Fruit fly (Drosophila melanogaster) whole organism, embryonic: ENCODE measurements around the gene Ugt301D1.

Experiments used
- Abd-B ChIP-seq: fragments of 200-800 bp; sonication (Bioruptor generic); optimal IDR thresholded peaks from 2 replicates; lab custom pipeline; 2018; ENCODE audit warnings: missing biosample characterization, mild to moderate bottlenecking, missing genetic modification characterization, moderate library complexity
- Atf-2 ChIP-seq: fragments of 200-800 bp; sonication (Bioruptor generic); optimal IDR thresholded peaks from 2 replicates; lab custom pipeline; 2016; ENCODE audit warnings: missing biosample characterization, missing genetic modification characterization
- Awh ChIP-seq: fragments of 200-800 bp; sonication (Bioruptor generic); IDR thresholded peaks from 2 replicates; pipeline ENCODE4, ENCODE4 v1.3.6; 2022; ENCODE audit warnings: missing biosample characterization, missing genetic modification characterization
- B-H1 ChIP-seq: fragments of 200-800 bp; sonication (Bioruptor generic); IDR thresholded peaks from 3 replicates; pipeline ENCODE4 v1.3.6; 2022; ENCODE audit warnings: missing biosample characterization, missing genetic modification characterization
- CG10209 ChIP-seq: fragments of 200-800 bp; sonication (Bioruptor generic); optimal IDR thresholded peaks from 3 replicates; lab custom pipeline; 2017; ENCODE audit warnings: missing biosample characterization, mild to moderate bottlenecking, missing genetic modification characterization, missing genetic modification reagents
- CG10543 ChIP-seq: fragments of 200-800 bp; sonication (Bioruptor generic); optimal IDR thresholded peaks from 3 replicates; lab custom pipeline; 2017; ENCODE audit warnings: missing biosample characterization, mild to moderate bottlenecking, missing genetic modification characterization, moderate library complexity
- CG10979 ChIP-seq: fragments of 200-800 bp; sonication (Bioruptor generic); optimal IDR thresholded peaks from 2 replicates; lab custom pipeline; 2018; ENCODE audit warnings: missing biosample characterization, mild to moderate bottlenecking, missing genetic modification characterization, moderate library complexity
- CG12299 ChIP-seq: fragments of 200-800 bp; sonication (Bioruptor generic); optimal IDR thresholded peaks from 2 replicates; lab custom pipeline; 2018; ENCODE audit warnings: missing biosample characterization, mild to moderate bottlenecking, missing genetic modification characterization
- CG12769 ChIP-seq: fragments of 200-800 bp; sonication (Bioruptor generic); optimal IDR thresholded peaks from 2 replicates; lab custom pipeline; 2019; ENCODE audit warnings: missing biosample characterization, mild to moderate bottlenecking, missing genetic modification characterization, moderate library complexity
- CG13296 ChIP-seq: fragments of 200-800 bp; sonication (Bioruptor generic); optimal IDR thresholded peaks from 3 replicates; lab custom pipeline; 2018; ENCODE audit warnings: missing biosample characterization, mild to moderate bottlenecking, missing genetic modification characterization
- CG13775 ChIP-seq: fragments of 200-800 bp; sonication (Bioruptor generic); optimal IDR thresholded peaks from 3 replicates; lab custom pipeline; 2017; ENCODE audit warnings: missing biosample characterization, mild to moderate bottlenecking, missing genetic modification characterization
- CG15011 ChIP-seq: fragments of 200-800 bp; sonication (Bioruptor generic); optimal IDR thresholded peaks from 3 replicates; lab custom pipeline; 2018; ENCODE audit warnings: missing biosample characterization, mild to moderate bottlenecking, missing genetic modification characterization
- CG15514 ChIP-seq: fragments of 200-800 bp; sonication (Bioruptor generic); optimal IDR thresholded peaks from 3 replicates; lab custom pipeline; 2017; ENCODE audit warnings: missing biosample characterization, missing genetic modification characterization, mild to moderate bottlenecking, moderate library complexity, missing genetic modification reagents
- CG16813 ChIP-seq: fragments of 200-800 bp; sonication (Bioruptor generic); IDR thresholded peaks from 3 replicates; pipeline ENCODE4 v1.3.6; 2022; ENCODE audit warnings: missing biosample characterization, missing genetic modification characterization; ENCODE audit not compliant: partially characterized antibody
- CG17186 ChIP-seq: fragments of 200-800 bp; sonication (Bioruptor generic); optimal IDR thresholded peaks from 3 replicates; lab custom pipeline; 2017; ENCODE audit warnings: missing biosample characterization, missing genetic modification reagents, missing genetic modification characterization
- CG17385 ChIP-seq: fragments of 200-800 bp; sonication (Bioruptor generic); optimal IDR thresholded peaks from 3 replicates; lab custom pipeline; 2018; ENCODE audit warnings: missing biosample characterization, mild to moderate bottlenecking, missing genetic modification characterization
- CG18619 ChIP-seq: fragments of 200-800 bp; sonication (Bioruptor generic); optimal IDR thresholded peaks from 3 replicates; lab custom pipeline; 2017; ENCODE audit warnings: missing biosample characterization, mild to moderate bottlenecking, missing genetic modification characterization
- CG2116 ChIP-seq: fragments of 200-800 bp; sonication (Bioruptor generic); optimal IDR thresholded peaks from 3 replicates; lab custom pipeline; 2018; ENCODE audit warnings: missing biosample characterization, mild to moderate bottlenecking, missing genetic modification characterization
- CG2129 ChIP-seq: fragments of 200-800 bp; sonication (Bioruptor generic); IDR thresholded peaks from 2 replicates; pipeline ENCODE4 v1.3.6; 2022; ENCODE audit warnings: missing biosample characterization, missing genetic modification characterization; ENCODE audit not compliant: partially characterized antibody
- CG30431 ChIP-seq: fragments of 200-800 bp; sonication (Bioruptor generic); optimal IDR thresholded peaks from 2 replicates; lab custom pipeline; 2017; ENCODE audit warnings: missing biosample characterization, missing genetic modification characterization
- CG34224 ChIP-seq: fragments of 200-800 bp; sonication (Bioruptor generic); IDR thresholded peaks from 3 replicates; pipeline ENCODE4 v1.3.6; 2022; ENCODE audit warnings: missing biosample characterization, missing genetic modification characterization; ENCODE audit not compliant: partially characterized antibody
- CG7839 ChIP-seq: fragments of 200-800 bp; sonication (Bioruptor generic); optimal IDR thresholded peaks from 3 replicates; lab custom pipeline; 2018; ENCODE audit warnings: missing biosample characterization, mild to moderate bottlenecking, missing genetic modification characterization, moderate library complexity
- CG9609 ChIP-seq: fragments of 200-800 bp; sonication (Bioruptor generic); optimal IDR thresholded peaks from 3 replicates; lab custom pipeline; 2016; ENCODE audit warnings: missing biosample characterization, missing genetic modification characterization
- CG9876 ChIP-seq: fragments of 200-800 bp; sonication (Bioruptor generic); optimal IDR thresholded peaks from 2 replicates; lab custom pipeline; 2016; ENCODE audit warnings: missing biosample characterization, missing genetic modification characterization
- CoRest ChIP-seq: fragments of 200-800 bp; sonication (Bioruptor generic); optimal IDR thresholded peaks from 3 replicates; lab custom pipeline; 2018; ENCODE audit warnings: missing biosample characterization, mild to moderate bottlenecking, missing genetic modification characterization, moderate library complexity
- Dad ChIP-seq: fragments of 200-800 bp; sonication (Bioruptor generic); optimal IDR thresholded peaks from 3 replicates; lab custom pipeline; 2016; ENCODE audit warnings: missing biosample characterization, missing genetic modification characterization
- Dfd ChIP-seq, 2 experiments: fragments of >200 bp; optimal IDR thresholded peaks; 2 replicates each; lab custom pipeline; 2017; ENCODE audit warnings: missing biosample characterization in 2 of 2, missing genetic modification characterization in 2 of 2
- Drgx ChIP-seq: fragments of 200-800 bp; sonication (Bioruptor generic); IDR thresholded peaks from 2 replicates; pipeline ENCODE4 v1.3.6; 2022; ENCODE audit warnings: missing biosample characterization, missing genetic modification characterization
- Lhr ChIP-seq: fragments of 200-800 bp; sonication (Bioruptor generic); optimal IDR thresholded peaks from 3 replicates; lab custom pipeline; 2017; ENCODE audit warnings: mild to moderate bottlenecking, missing biosample characterization, missing genetic modification reagents, missing genetic modification characterization
- MTF-1 ChIP-seq: fragments of 200-800 bp; sonication (Bioruptor generic); optimal IDR thresholded peaks from 2 replicates; lab custom pipeline; 2018; ENCODE audit warnings: missing biosample characterization, mild to moderate bottlenecking, missing genetic modification characterization, borderline replicate concordance
- Poxn ChIP-seq: fragments of 200-800 bp; sonication (Bioruptor generic); IDR thresholded peaks from 2 replicates; pipeline ENCODE4 v1.3.6; 2022; ENCODE audit warnings: missing biosample characterization, missing genetic modification characterization
- Spps ChIP-seq: fragments of 200-800 bp; sonication (Bioruptor generic); optimal IDR thresholded peaks from 2 replicates; lab custom pipeline; 2018; ENCODE audit warnings: missing biosample characterization, mild to moderate bottlenecking, missing genetic modification characterization
- YL-1 ChIP-seq: fragments of 200-800 bp; sonication (Bioruptor generic); optimal IDR thresholded peaks from 3 replicates; lab custom pipeline; 2017; ENCODE audit warnings: missing biosample characterization, mild to moderate bottlenecking, missing genetic modification characterization
- bsh ChIP-seq, 2 experiments: fragments of 200-800 bp; sonication (Bioruptor generic); optimal IDR thresholded peaks; 2 replicates each; lab custom pipeline; 2017 to 2018; ENCODE audit warnings: mild to moderate bottlenecking in 2 of 2, missing biosample characterization in 2 of 2, missing genetic modification characterization in 2 of 2, moderate library complexity in 1 of 2
- crp ChIP-seq, 2 experiments: fragments of 200-800 bp; sonication (Bioruptor generic); optimal IDR thresholded peaks; 2 replicates in 1 of 2; 3 replicates in 1 of 2; lab custom pipeline; 2017; ENCODE audit warnings: missing biosample characterization in 2 of 2, missing genetic modification characterization in 2 of 2, mild to moderate bottlenecking in 1 of 2, moderate library complexity in 1 of 2
- ems ChIP-seq: fragments of 200-800 bp; sonication (Bioruptor generic); optimal IDR thresholded peaks from 3 replicates; lab custom pipeline; 2016; ENCODE audit warnings: missing biosample characterization, missing genetic modification characterization
- fd3F ChIP-seq: fragments of 200-800 bp; sonication (Bioruptor generic); optimal IDR thresholded peaks from 2 replicates; lab custom pipeline; 2018; ENCODE audit warnings: missing biosample characterization, mild to moderate bottlenecking, missing genetic modification characterization, moderate library complexity
- hbn ChIP-seq: fragments of 200-800 bp; sonication (Bioruptor generic); IDR thresholded peaks from 2 replicates; pipeline ENCODE4 v1.3.6; 2022; ENCODE audit warnings: missing biosample characterization, missing genetic modification characterization; ENCODE audit not compliant: partially characterized antibody
- her ChIP-seq: fragments of 200-800 bp; sonication (Bioruptor generic); optimal IDR thresholded peaks from 2 replicates; lab custom pipeline; 2016; ENCODE audit warnings: missing biosample characterization, missing genetic modification characterization
- jigr1 ChIP-seq: fragments of 200-800 bp; sonication (Bioruptor generic); IDR thresholded peaks from 3 replicates; pipeline ENCODE4 v1.3.6; 2022; ENCODE audit warnings: missing biosample characterization, missing genetic modification characterization
- jing ChIP-seq: fragments of 200-800 bp; sonication (Bioruptor generic); optimal IDR thresholded peaks from 2 replicates; lab custom pipeline; 2018; ENCODE audit warnings: missing biosample characterization, mild to moderate bottlenecking, missing genetic modification characterization
- kay ChIP-seq: fragments of 200-800 bp; sonication (Bioruptor generic); optimal IDR thresholded peaks from 2 replicates; lab custom pipeline; 2016; ENCODE audit warnings: missing biosample characterization, missing genetic modification characterization
- ranshi ChIP-seq: fragments of 200-800 bp; sonication (Bioruptor generic); IDR thresholded peaks from 2 replicates; pipeline ENCODE4 v1.3.6; 2022; ENCODE audit warnings: missing biosample characterization, missing genetic modification characterization
- seq ChIP-seq: fragments of 200-800 bp; sonication (Bioruptor generic); IDR thresholded peaks from 2 replicates; pipeline ENCODE4 v1.3.6; 2022; ENCODE audit warnings: missing biosample characterization, missing genetic modification characterization
- sima ChIP-seq: fragments of 200-800 bp; sonication (Bioruptor generic); optimal IDR thresholded peaks from 2 replicates; lab custom pipeline; 2016; ENCODE audit warnings: missing biosample characterization, missing genetic modification characterization
- stwl ChIP-seq: fragments of 200-800 bp; sonication (Bioruptor generic); optimal IDR thresholded peaks from 3 replicates; lab custom pipeline; 2018; ENCODE audit warnings: missing biosample characterization, mild to moderate bottlenecking, missing genetic modification characterization, moderate library complexity
- trh ChIP-seq: fragments of 200-800 bp; sonication (Bioruptor generic); optimal IDR thresholded peaks from 2 replicates; lab custom pipeline; 2016; ENCODE audit warnings: missing biosample characterization, missing genetic modification characterization
- usp ChIP-seq: fragments of >200 bp; optimal IDR thresholded peaks from 2 replicates; lab custom pipeline; 2017; ENCODE audit warnings: missing biosample characterization, missing genetic modification characterization
- z ChIP-seq: fragments of 200-800 bp; sonication (Bioruptor generic); IDR thresholded peaks from 3 replicates; pipeline ENCODE4 v1.3.6; 2022; ENCODE audit warnings: missing biosample characterization, missing genetic modification characterization
- zen2 ChIP-seq: fragments of 200-800 bp; sonication (Bioruptor generic); IDR thresholded peaks from 3 replicates; pipeline ENCODE4 v1.3.6; 2022; ENCODE audit warnings: missing biosample characterization, missing genetic modification characterization; ENCODE audit not compliant: partially characterized antibody

The Ugt301D1 gene

DNA sequence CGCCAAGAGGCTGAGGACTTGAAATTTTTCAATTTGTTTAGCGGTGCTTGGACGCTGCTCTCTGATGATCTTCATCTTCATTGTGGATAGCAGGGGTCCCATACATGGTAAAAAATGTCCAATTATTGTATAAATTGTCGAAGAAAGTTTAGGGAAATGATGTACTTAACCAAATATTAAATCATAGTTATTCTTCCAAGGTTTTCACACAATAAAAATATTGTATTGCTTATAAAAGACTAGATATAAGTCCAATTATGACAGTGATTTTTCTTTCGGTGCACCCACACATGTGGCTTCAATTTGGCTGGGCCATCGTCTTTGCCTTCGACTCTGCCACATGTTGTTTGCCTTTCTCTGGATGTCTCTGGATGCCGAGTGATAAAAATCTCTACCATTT is 4.5 kb upstream of the Ugt301D1 start (continued):
- TF ChIP-seq jigr1 (GFP tag; lab: Robert Waterston, UW) = 0 out of 3 replicates have a peak, but pooled peaks have one; percentile 49
- peak; percentile 64 for TF ChIP-seq Awh (GFP tag; lab: Robert Waterston, UW)
- no peak for TF ChIP-seq z (GFP tag; lab: Robert Waterston, UW)
- no peak for TF ChIP-seq Abd-B
- peak; percentile 33 for TF ChIP-seq CG10209 (GFP tag; lab: Kevin White, UChicago)
- TF ChIP-seq ranshi (GFP tag; lab: Robert Waterston, UW) = peak; percentile 51; the same call in 1 of the 2 replicates
- TF ChIP-seq Drgx (GFP tag; lab: Robert Waterston, UW) = peak; percentile 80
- TF ChIP-seq kay (GFP tag; lab: Kevin White, UChicago) = peak; percentile 1
- peak; percentile 38 for TF ChIP-seq CG12769 (tag; lab: Kevin White, UChicago)
- TF ChIP-seq seq = peak; percentile 48; the same call in 1 of the 2 replicates
- TF ChIP-seq CG2129 (GFP tag; lab: Robert Waterston, UW) = no peak
- TF ChIP-seq CG7839 (tag; lab: Kevin White, UChicago) = peak; percentile 62
- no peak for TF ChIP-seq CG16813
- TF ChIP-seq CG10979 (tag; lab: Kevin White, UChicago) = peak; percentile 69
- no peak for TF ChIP-seq usp
- no peak for TF ChIP-seq crp (GFP tag; optimal IDR thresholded peaks at IDR 0.05; lab: Kevin White, UChicago)
- no peak for TF ChIP-seq her
- no peak for TF ChIP-seq sima (GFP tag; lab: Kevin White, UChicago)
- peak; percentile 3 for TF ChIP-seq CG15011 (GFP tag; lab: Kevin White, UChicago)
- TF ChIP-seq CG34224 = no peak
- no peak for TF ChIP-seq ems (GFP tag; lab: Kevin White, UChicago)
- no peak for TF ChIP-seq Dad (GFP tag; lab: Kevin White, UChicago)
- TF ChIP-seq CG18619 (GFP tag; lab: Kevin White, UChicago) = no peak
- TF ChIP-seq CG2116 (GFP tag; lab: Kevin White, UChicago) = no peak
- peak; percentile 4 for TF ChIP-seq stwl (tag; lab: Kevin White, UChicago)
- no peak for TF ChIP-seq CG13296 (GFP tag; lab: Kevin White, UChicago)
- TF ChIP-seq CG17385 = peak; percentile 24
- peak; percentile 22 for TF ChIP-seq Lhr
- no peak; the same call in 2 of the 3 replicates for TF ChIP-seq B-H1 (GFP tag; lab: Robert Waterston, UW)
- TF ChIP-seq CG9876 (GFP tag; lab: Kevin White, UChicago) = no peak
- peak; percentile 49 for TF ChIP-seq CG30431 (GFP tag; lab: Kevin White, UChicago)
- TF ChIP-seq Dfd (GFP tag; optimal IDR thresholded peaks at IDR 0.05; lab: Kevin White, UChicago) = no peak
- no peak for TF ChIP-seq zen2 (GFP tag; lab: Robert Waterston, UW)
- TF ChIP-seq MTF-1 = no peak
- peak; percentile 53 for TF ChIP-seq jing (GFP tag; lab: Kevin White, UChicago)
- no peak for TF ChIP-seq CG15514 (GFP tag; lab: Kevin White, UChicago)
- peak; percentile 4 for TF ChIP-seq Spps (tag; lab: Kevin White, UChicago)
- TF ChIP-seq Atf-2 = peak; percentile 2
- TF ChIP-seq trh (GFP tag; lab: Kevin White, UChicago) = no peak
- peak; percentile 56 for TF ChIP-seq CG13775 (GFP tag; lab: Kevin White, UChicago)
- no peak for TF ChIP-seq fd3F (GFP tag; lab: Kevin White, UChicago)
- no peak for TF ChIP-seq hbn (GFP tag; lab: Robert Waterston, UW)
- TF ChIP-seq CG17186 (GFP tag; lab: Kevin White, UChicago) = no peak
- peak; percentile 43 to 63 for TF ChIP-seq bsh (GFP tag; optimal IDR thresholded peaks at IDR 0.05; lab: Kevin White, UChicago)
- no peak for TF ChIP-seq CG12299 (tag; lab: Kevin White, UChicago)
- TF ChIP-seq CG9609 (GFP tag; lab: Kevin White, UChicago) = peak; percentile 50
- TF ChIP-seq Poxn (GFP tag; lab: Robert Waterston, UW) = no peak
- TF ChIP-seq YL-1 (GFP tag; lab: Kevin White, UChicago) = no peak
- peak; percentile 44 for TF ChIP-seq CoRest (tag; lab: Kevin White, UChicago)
- TF ChIP-seq CG10543 (GFP tag; lab: Kevin White, UChicago) = no peak
